Worm (Caenorhabditis elegans) whole organism, early embryonic: ENCODE results near the gene srw-71.

Source experiments
- B0310.2 ChIP-seq: sonication (generic microtip); optimal IDR thresholded peaks from 2 replicates; lab custom pipeline; 2016; ENCODE audit warnings: mild to moderate bottlenecking, missing genetic modification characterization, missing compliant biosample characterization
- F13C5.2 ChIP-seq: sonication (generic microtip); optimal IDR thresholded peaks from 2 replicates; lab custom pipeline; 2017; ENCODE audit warnings: mild to moderate bottlenecking, missing genetic modification characterization, inconsistent platforms, missing compliant biosample characterization
- aly-1 ChIP-seq: sonication (generic microtip); optimal IDR thresholded peaks from 2 replicates; lab custom pipeline; 2016; ENCODE audit warnings: missing genetic modification characterization, missing compliant biosample characterization
- ama-1 ChIP-seq: fragments of 150-350 bp; optimal IDR thresholded peaks from 2 replicates; lab custom pipeline; 2014
- ceh-13 ChIP-seq: fragments of 200-800 bp; sonication (Bioruptor generic); optimal IDR thresholded peaks from 2 replicates; lab custom pipeline; 2018; ENCODE audit warnings: mild to moderate bottlenecking, missing genetic modification characterization, missing compliant biosample characterization
- ceh-36 ChIP-seq: sonication (generic microtip); optimal IDR thresholded peaks from 2 replicates; lab custom pipeline; 2016; ENCODE audit warnings: missing genetic modification characterization, inconsistent platforms, missing compliant biosample characterization
- ets-7 ChIP-seq: sonication (generic microtip); optimal IDR thresholded peaks from 2 replicates; lab custom pipeline; 2016; ENCODE audit warnings: missing genotype, missing genetic modification characterization, missing compliant biosample characterization
- flt-1 ChIP-seq: fragments of 200-800 bp; sonication (Bioruptor generic); IDR thresholded peaks from 2 replicates; pipeline ENCODE4 v1.3.6; 2022; ENCODE audit warnings: missing genetic modification characterization, missing compliant biosample characterization
- hmbx-1 ChIP-seq: sonication (generic microtip); optimal IDR thresholded peaks from 2 replicates; lab custom pipeline; 2016; ENCODE audit warnings: mild to moderate bottlenecking, missing genetic modification characterization, missing compliant biosample characterization
- hmg-4 ChIP-seq: fragments of 200-800 bp; sonication (Bioruptor generic); optimal IDR thresholded peaks from 2 replicates; lab custom pipeline; 2018; ENCODE audit warnings: mild to moderate bottlenecking, missing genetic modification characterization, missing compliant biosample characterization
- hnd-1 ChIP-seq: sonication (generic microtip); optimal IDR thresholded peaks from 2 replicates; lab custom pipeline; 2016; ENCODE audit warnings: missing genetic modification characterization, missing compliant biosample characterization
- pes-1 ChIP-seq: fragments of 200-800 bp; sonication (Bioruptor generic); IDR thresholded peaks from 2 replicates; pipeline ENCODE4 v1.3.6; 2022; ENCODE audit warnings: missing genetic modification reagents, missing genetic modification characterization, missing compliant biosample characterization
- scrt-1 ChIP-seq: fragments of 200-800 bp; sonication (Bioruptor generic); IDR thresholded peaks from 2 replicates; pipeline ENCODE4 v1.3.6; 2022; ENCODE audit warnings: missing genetic modification characterization, missing compliant biosample characterization
- sea-1 ChIP-seq: fragments of 200-800 bp; sonication (Bioruptor generic); conservative IDR thresholded peaks from 2 replicates; pipeline ENCODE4 v1.3.6; 2022; ENCODE audit warnings: missing genetic modification characterization, missing compliant biosample characterization
- tbx-11 ChIP-seq: fragments of 200-800 bp; sonication (Bioruptor generic); IDR thresholded peaks from 2 replicates; pipeline ENCODE4 v1.3.6; 2022; ENCODE audit warnings: missing genetic modification characterization, missing compliant biosample characterization
- tbx-37 ChIP-seq: fragments of 200-800 bp; sonication (Bioruptor generic); conservative IDR thresholded peaks from 2 replicates; pipeline ENCODE4 v1.3.6; 2022; ENCODE audit warnings: missing genetic modification reagents, missing genetic modification characterization, missing compliant biosample characterization
- tra-4 ChIP-seq: sonication (generic microtip); optimal IDR thresholded peaks from 2 replicates; lab custom pipeline; 2017; ENCODE audit warnings: missing genetic modification characterization, missing compliant biosample characterization

srw-71 gene

ce11 chrV:7431016-7431415 lies at the start of gene srw-71:
srw-71 (minus strand) TSS chrV:7431116.
- no peak for TF ChIP-seq flt-1
- no peak for TF ChIP-seq B0310.2 (tag; lab: Kevin White, UChicago)
- no peak for TF ChIP-seq ets-7 (tag; lab: Kevin White, UChicago)
- TF ChIP-seq hnd-1 = no peak
- TF ChIP-seq tra-4 (tag; lab: Kevin White, UChicago) = no peak
- no peak for TF ChIP-seq F13C5.2 (tag; lab: Kevin White, UChicago)
- no peak for TF ChIP-seq scrt-1 (GFP tag; lab: Robert Waterston, UW)
- TF ChIP-seq tbx-11 (GFP tag; lab: Robert Waterston, UW) = no peak
- no peak for TF ChIP-seq hmbx-1
- no peak for TF ChIP-seq ama-1 (lab: Kevin White, UChicago)
- no peak for TF ChIP-seq pes-1
- TF ChIP-seq tbx-37 (GFP tag; lab: Robert Waterston, UW) = no peak
- TF ChIP-seq hmg-4 = no peak
- no peak for TF ChIP-seq ceh-36 (tag; lab: Kevin White, UChicago)
- TF ChIP-seq sea-1 (GFP tag; lab: Robert Waterston, UW) = no peak
- no peak for TF ChIP-seq ceh-13 (GFP tag; lab: Kevin White, UChicago)
- no peak for TF ChIP-seq aly-1 (tag; lab: Kevin White, UChicago)

- TF ChIP-seq tbx-11 (GFP tag; lab: Robert Waterston, UW) (no peak), ceh-13 (GFP tag; lab: Kevin White, UChicago) (no peak), tra-4 (tag; lab: Kevin White, UChicago) (no peak), hmg-4 (no peak), flt-1 (no peak), ceh-36 (tag; lab: Kevin White, UChicago) (no peak), ama-1 (lab: Kevin White, UChicago) (no peak), tbx-37 (GFP tag; lab: Robert Waterston, UW) (no peak), hnd-1 (no peak), B0310.2 (tag; lab: Kevin White, UChicago) (no peak), sea-1 (GFP tag; lab: Robert Waterston, UW) (no peak), F13C5.2 (tag; lab: Kevin White, UChicago) (no peak), aly-1 (tag; lab: Kevin White, UChicago) (no peak), ets-7 (tag; lab: Kevin White, UChicago) (no peak)
These were observed 47.5 kb upstream of the srw-71 start, which contains the start of gene str-190 for ce11 chrV:7478404-7478803. str-190 (minus strand) TSS chrV:7478504.

- no peak for TF ChIP-seq aly-1 (tag; lab: Kevin White, UChicago)
- no peak for TF ChIP-seq hnd-1
- TF ChIP-seq tbx-11 (GFP tag; lab: Robert Waterston, UW) = no peak
- no peak for TF ChIP-seq ama-1 (lab: Kevin White, UChicago)
These were observed 45.9 kb upstream of the srw-71 start, which contains the start of gene srh-125 for ce11 chrV:7476766-7477165. srh-125 (minus strand) TSS chrV:7476866.

ce11 chrV:7472815-7473214 lies 41.9 kb upstream of the srw-71 start, which contains the start of gene str-28:
str-28 (minus strand) TSS chrV:7472915.
- TF ChIP-seq ets-7 (tag; lab: Kevin White, UChicago) (no peak), scrt-1 (GFP tag; lab: Robert Waterston, UW) (no peak), aly-1 (tag; lab: Kevin White, UChicago) (no peak), ceh-13 (GFP tag; lab: Kevin White, UChicago) (no peak)

ce11 chrV:7465509-7465908 lies 34.6 kb upstream of the srw-71 start, which contains the start of gene F25E5.1:
F25E5.1 (plus strand) TSS chrV:7465884.
- TF ChIP-seq F13C5.2 (tag; lab: Kevin White, UChicago) (peak; percentile 47), tbx-37 (GFP tag; lab: Robert Waterston, UW) (peak; percentile 62; the same call in 1 of the 2 replicates), aly-1 (tag; lab: Kevin White, UChicago) (peak; percentile 3), hmbx-1 (no peak)

ce11 chrV:7464696-7465095 lies 33.8 kb upstream of the srw-71 start, which contains the start of gene srh-89:
srh-89 (minus strand) TSS chrV:7464796.
- TF ChIP-seq tbx-37 (GFP tag; lab: Robert Waterston, UW) = no peak
- TF ChIP-seq hmg-4 = no peak
- TF ChIP-seq hmbx-1 = no peak
- no peak for TF ChIP-seq ama-1 (lab: Kevin White, UChicago)
- no peak for TF ChIP-seq flt-1

ce11 chrV:7460898-7461297 lies 30.0 kb upstream of the srw-71 start, which contains the start of gene srh-92:
srh-92 (minus strand) TSS chrV:7460998.
- TF ChIP-seq ceh-36 (tag; lab: Kevin White, UChicago) (no peak), flt-1 (no peak), ama-1 (lab: Kevin White, UChicago) (no peak)

- no peak for TF ChIP-seq sea-1 (GFP tag; lab: Robert Waterston, UW)
- no peak for TF ChIP-seq ets-7 (tag; lab: Kevin White, UChicago)
These were observed 24.1 kb upstream of the srw-71 start, which contains the start of gene F25E5.2 for ce11 chrV:7455008-7455407. F25E5.2 (plus strand) TSS chrV:7455308.

ce11 chrV:7454236-7454635 lies 23.3 kb upstream of the srw-71 start, which contains the start of gene try-8:
try-8 (minus strand) TSS chrV:7454336.
- TF ChIP-seq tbx-11 (GFP tag; lab: Robert Waterston, UW) = no peak
- no peak for TF ChIP-seq hnd-1
